Worm (Caenorhabditis elegans): ENCODE data around the gene asp-19.

asp-19 gene

DNA sequence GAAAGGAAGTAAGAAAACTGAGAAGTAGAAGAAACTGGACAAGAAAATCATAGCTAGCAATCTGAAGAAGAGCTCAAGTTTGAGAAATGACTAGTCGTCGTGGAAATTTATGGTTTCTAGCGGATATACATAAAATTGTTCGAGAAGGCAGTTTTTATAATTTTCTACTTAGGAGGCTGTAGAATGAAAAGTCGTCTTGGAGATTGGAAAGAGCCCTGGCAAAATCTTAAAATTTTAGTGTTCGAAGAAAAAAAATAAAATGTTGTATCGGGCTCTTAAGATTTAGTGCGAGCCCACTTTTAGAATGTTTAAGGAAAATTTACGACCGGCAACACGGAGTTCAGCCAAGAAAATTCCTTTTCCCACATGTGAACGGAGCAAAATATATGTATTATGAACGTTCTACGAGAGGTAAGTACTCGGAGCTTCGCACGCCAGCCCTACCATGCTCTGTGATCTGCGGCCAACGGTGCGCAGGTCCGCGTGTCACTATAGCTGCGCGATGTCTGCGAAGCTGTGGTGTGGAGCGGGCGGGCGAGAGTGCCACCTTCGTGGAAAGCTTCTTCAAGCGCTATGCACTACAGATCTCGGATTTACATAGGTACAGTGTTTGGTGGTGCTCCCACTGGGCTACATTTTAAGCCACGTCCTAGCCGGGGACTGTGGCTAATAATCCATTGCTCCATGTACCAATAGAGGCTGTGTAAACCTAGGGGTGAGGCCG, 17.9 kb upstream of the asp-19 start, which contains the start of gene clec-251:
clec-251 (minus strand) TSS at position 51 of the 724 bp plus-strand sequence.
- no peak for TF ChIP-seq dao-5 (tag; optimal IDR thresholded peaks at IDR 0.05)
- no peak for TF ChIP-seq him-1 (tag; optimal IDR thresholded peaks at IDR 0.05)
- TF ChIP-seq W03F9.2 (tag; optimal IDR thresholded peaks at IDR 0.05), result no peak

DNA sequence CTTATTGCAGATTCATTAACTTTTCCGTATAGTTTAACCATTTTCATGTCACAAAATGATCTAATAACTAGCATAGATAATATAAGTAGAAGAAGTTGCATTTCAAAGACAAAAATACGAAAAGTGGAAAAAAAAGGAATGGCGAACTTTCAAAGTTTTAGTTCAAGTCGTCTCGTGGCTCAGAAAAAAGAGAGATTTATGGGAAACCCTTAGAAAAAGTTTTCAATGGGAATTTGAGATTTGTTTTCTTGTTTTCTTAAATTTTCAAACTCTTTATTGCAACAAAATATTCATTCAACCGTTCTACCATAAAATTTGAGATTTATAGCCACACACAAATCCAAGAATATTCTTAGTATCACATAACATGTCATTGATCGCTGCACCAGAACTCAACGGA, 12.9 kb upstream of the asp-19 start, which contains the start of gene clec-250:
clec-250 (minus strand) TSS at position 101 of the 400 bp plus-strand sequence.
- TF ChIP-seq him-1 (tag; optimal IDR thresholded peaks at IDR 0.05), result no peak
- no peak for TF ChIP-seq W03F9.2 (tag; optimal IDR thresholded peaks at IDR 0.05)
- TF ChIP-seq dao-5 (tag; optimal IDR thresholded peaks at IDR 0.05), result no peak

DNA sequence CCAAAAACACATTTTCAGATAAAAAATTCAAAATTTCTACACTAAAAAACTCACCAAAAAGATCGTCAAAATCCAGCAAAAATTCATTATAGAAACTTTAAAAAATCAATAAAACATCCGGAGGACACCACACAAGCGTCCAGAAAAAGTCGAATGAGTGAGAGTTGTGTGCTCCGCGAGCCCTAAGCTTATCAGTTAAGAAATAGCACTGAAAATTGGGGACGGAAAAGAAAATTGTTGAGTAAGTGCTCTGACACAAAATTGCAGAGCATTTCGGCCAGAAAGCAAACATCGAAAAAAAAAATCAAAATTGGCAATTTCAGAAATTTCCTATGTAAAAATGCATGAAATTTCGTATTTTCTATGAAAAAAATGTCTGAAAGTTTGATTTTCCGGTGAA, 8.5 kb upstream of the asp-19 start:
- TF ChIP-seq W03F9.2 (tag; optimal IDR thresholded peaks at IDR 0.05), result no peak
- TF ChIP-seq dao-5 (tag; optimal IDR thresholded peaks at IDR 0.05), result no peak
- TF ChIP-seq him-1 (tag; optimal IDR thresholded peaks at IDR 0.05), result no peak

DNA sequence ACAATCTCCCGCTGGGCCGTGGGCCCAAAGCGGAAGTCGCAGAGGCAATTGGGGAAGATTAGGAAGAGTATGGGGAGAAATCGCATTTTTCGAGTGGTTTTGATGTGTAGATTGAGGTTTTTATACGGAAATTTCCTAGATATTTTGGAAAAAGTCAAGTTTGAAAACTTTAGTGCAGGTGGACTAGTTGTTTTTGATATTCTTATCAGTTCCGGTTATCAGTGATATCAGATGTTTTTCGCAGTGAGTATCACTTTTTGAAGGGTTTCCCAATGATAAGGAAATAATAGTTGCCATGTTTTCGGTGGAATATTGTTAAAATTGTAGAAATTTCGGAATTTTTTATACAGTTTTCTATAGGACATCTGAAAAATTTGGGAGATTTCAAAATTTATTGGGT, 5.2 kb upstream of the asp-19 start, which contains the start of gene scl-20:
scl-20 (minus strand) TSS at position 101 of the 400 bp plus-strand sequence.
- TF ChIP-seq dao-5 (tag; optimal IDR thresholded peaks at IDR 0.05) (no peak), W03F9.2 (tag; optimal IDR thresholded peaks at IDR 0.05) (no peak), him-1 (tag; optimal IDR thresholded peaks at IDR 0.05) (no peak)

DNA sequence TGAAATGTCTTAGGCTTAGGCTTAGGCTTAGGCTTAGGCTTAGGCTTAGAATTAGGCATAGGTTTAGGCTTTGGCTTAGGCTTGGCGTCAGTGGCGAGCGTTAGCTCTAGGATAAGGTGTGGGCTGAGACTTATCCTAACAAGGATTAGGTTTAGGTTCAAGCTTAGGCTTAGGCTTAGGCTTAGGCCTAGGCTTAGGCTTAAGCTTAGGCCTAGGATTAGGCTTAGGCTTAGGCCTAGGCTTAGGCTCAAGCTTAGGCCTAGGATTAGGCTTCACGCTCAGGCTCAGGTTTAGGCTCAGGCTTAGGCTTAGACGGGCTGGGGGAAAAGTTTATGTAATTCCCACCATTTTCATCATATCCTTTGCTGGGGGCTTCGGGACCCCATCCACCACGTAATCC, 4.8 kb upstream of the asp-19 start:
- TF ChIP-seq him-1 (tag; optimal IDR thresholded peaks at IDR 0.05) (no peak), W03F9.2 (tag; optimal IDR thresholded peaks at IDR 0.05) (no peak), dao-5 (tag; optimal IDR thresholded peaks at IDR 0.05) (no peak)

DNA sequence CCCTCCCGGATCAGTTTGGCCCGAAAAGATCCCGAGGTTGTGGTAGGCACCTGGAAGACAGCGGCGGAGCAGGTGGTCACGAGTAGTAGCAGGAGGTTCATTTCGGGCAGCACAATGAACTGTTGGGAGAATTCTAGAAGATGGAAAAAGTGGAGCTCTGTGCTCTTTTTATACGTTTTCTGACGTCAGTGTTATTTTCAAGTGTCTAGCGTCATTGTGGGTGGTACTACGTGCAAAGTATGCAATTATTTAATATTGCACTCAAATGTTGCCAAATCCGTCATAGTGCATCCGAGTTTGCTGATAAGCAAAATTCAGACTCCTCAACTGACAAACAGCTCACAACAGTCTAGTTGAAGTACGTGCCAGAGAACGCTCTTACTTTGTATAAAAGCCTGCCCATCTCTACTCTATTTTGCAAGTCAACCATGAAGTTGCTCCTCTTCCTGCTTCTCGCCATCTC, 2.4 kb upstream of the asp-19 start, which contains the start of the genes asp-18 and scl-19:
asp-18 (minus strand) TSS at position 101 of the 463 bp plus-strand sequence.
scl-19 (plus strand) TSS at position 413 of the 463 bp plus-strand sequence.
- TF ChIP-seq dao-5 (tag; optimal IDR thresholded peaks at IDR 0.05) (no peak), W03F9.2 (tag; optimal IDR thresholded peaks at IDR 0.05) (no peak), him-1 (tag; optimal IDR thresholded peaks at IDR 0.05) (no peak)

DNA sequence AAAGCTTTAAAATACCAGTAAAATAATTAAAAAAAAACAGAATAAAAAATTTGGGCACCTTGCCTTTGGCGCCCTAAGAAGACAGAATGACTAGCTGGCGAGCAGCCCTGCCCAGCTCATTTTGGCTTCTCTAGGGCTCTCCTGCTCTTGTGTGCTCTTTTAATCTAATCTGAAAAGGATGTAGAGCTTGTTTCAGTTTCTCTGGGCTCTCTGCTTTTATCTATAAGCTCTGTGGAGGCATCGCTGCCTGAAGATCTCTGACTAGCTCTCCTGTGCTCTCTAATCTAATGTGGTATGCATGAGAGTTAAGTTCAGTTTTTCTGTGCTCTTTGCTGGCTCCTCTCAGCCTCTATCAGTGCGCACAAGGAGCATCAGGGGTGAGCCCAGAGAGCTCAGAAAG, 3.3 kb downstream of the asp-19 start:
- TF ChIP-seq W03F9.2 (tag; optimal IDR thresholded peaks at IDR 0.05), result no peak
- TF ChIP-seq him-1 (tag; optimal IDR thresholded peaks at IDR 0.05), result no peak

DNA sequence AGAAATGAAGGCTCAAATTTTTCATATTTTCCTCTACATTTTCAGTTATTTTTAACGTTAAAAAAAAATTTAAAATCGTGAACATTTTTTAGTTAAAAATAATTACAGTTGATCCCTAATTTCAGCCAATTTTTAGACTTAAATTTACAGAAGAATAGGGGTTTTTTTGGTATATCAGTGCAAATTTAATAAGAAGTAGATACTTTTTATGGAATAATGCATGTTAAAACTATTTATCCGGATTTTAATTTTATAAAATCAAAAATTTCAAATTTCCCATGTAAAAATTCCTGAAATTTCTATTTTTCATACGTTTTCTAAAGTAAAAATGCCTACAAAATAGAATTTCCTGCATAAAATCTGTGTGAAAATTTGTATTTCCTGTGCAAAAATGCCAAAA, 5.1 kb downstream of the asp-19 start:
- TF ChIP-seq W03F9.2 (tag; optimal IDR thresholded peaks at IDR 0.05) (no peak), him-1 (tag; optimal IDR thresholded peaks at IDR 0.05) (no peak), dao-5 (tag; optimal IDR thresholded peaks at IDR 0.05) (no peak)

DNA sequence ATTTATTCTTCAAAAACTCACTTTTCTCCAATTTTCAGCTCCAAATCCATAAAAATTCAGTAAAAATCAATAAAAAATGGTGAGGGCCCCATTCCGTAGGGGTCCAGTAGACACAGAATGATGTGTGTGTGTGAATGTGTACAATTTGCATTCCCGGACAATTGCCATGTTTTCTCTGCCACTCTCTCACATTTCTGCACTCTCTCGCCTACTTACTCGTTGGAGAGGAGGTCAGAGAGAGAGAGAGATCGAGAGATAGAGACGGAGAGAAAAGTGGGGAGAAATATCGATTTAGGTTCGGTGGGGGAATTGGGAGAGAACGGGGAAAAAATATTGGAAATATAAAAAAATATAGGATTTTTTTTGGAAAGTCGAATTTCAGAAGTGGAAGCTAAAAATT, 5.6 kb downstream of the asp-19 start:
- TF ChIP-seq W03F9.2 (tag; optimal IDR thresholded peaks at IDR 0.05) (peak; percentile 58), dao-5 (tag; optimal IDR thresholded peaks at IDR 0.05) (no peak), him-1 (tag; optimal IDR thresholded peaks at IDR 0.05) (no peak)

DNA sequence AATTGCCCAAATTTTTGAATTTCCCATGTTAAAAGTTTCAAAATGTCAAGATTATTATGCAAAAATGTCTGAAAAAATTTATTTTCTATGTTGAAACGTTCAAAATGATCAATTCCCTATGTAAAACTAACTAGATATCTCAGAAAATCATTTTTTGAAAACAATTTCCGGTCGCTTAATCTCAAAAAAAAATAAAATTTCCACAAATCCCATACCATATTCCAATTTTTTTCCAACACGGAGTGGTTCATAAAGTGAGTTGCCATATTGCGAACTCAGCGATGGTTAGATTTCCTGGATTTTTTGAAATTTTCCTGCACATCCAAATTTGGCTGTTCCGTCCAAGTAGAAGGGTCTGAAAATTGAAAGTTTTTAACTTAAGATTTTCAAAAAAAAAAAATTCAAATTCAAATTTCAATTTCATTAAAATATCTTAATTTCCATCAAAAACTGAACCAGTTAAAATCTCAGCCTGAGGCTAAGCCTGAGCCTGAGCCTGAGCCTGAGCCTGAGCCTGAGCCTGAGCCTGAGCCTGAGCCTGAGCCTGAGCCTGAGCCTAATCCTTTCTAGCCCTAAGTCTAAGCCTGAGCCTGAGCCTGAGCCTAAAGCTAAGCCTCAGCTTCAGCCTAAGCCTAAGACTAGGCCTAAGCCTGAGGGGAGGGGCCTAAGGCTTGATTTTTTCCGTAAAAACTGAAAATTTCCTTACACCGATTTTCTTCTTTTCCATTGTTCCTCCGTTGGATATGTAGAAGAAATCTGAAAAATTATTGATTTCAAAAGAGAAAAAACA, 6.5 kb downstream of the asp-19 start:
- TF ChIP-seq dao-5 (tag; optimal IDR thresholded peaks at IDR 0.05), result no peak
- TF ChIP-seq W03F9.2 (tag; optimal IDR thresholded peaks at IDR 0.05), result no peak
- TF ChIP-seq him-1 (tag; optimal IDR thresholded peaks at IDR 0.05), result no peak

DNA sequence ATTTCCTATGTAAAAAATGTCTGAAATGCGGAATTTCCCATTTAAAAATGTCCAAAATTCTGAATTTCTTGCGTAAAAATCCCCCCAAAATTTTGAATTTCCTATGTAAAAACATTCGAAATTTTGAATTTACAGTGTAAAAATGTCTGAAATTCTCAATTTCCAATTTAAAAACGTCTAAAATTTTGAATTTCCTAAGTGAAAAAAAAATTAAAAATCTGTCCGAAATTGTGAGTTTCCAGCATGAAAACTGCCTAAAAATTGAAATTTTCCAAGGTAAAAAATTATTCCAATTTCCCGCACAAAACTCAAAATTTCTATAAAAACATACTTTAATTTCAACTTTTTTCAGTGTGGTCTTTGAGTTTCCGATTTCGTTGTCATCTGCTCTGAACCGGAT, 7.3 kb downstream of the asp-19 start:
- TF ChIP-seq dao-5 (tag; optimal IDR thresholded peaks at IDR 0.05), result no peak
- no peak for TF ChIP-seq W03F9.2 (tag; optimal IDR thresholded peaks at IDR 0.05)
- no peak for TF ChIP-seq him-1 (tag; optimal IDR thresholded peaks at IDR 0.05)

DNA sequence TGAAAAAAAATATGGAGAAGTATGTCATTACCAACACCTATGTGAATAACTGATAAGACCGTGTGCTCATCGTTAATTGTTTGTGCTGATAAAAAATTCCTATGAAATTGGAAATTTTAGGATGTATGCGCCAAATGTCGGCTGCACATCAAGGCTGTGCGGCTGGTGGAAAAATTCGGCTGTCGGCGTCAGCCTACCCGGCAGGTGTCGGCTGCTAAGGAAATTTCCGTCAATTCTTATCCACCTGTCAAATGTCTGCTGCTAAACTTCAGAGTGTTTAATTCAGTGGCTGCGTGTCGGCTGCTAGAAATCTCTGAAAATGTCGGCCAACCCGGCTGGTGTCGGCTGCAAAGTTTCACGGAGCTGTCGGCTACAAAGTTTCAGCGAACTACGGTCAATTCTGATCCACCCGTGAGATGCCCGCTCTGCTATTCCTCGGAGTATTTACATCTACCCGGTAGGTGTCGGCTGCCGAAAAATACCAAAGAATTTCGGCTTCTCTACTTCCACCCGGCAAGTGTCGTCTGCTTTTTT, 9.2 kb downstream of the asp-19 start, which contains the start of gene Y17D7C.2:
Y17D7C.2 (minus strand) TSS at position 32 of the 534 bp plus-strand sequence.
- TF ChIP-seq W03F9.2 (tag; optimal IDR thresholded peaks at IDR 0.05) (no peak), him-1 (tag; optimal IDR thresholded peaks at IDR 0.05) (no peak), dao-5 (tag; optimal IDR thresholded peaks at IDR 0.05) (no peak)

DNA sequence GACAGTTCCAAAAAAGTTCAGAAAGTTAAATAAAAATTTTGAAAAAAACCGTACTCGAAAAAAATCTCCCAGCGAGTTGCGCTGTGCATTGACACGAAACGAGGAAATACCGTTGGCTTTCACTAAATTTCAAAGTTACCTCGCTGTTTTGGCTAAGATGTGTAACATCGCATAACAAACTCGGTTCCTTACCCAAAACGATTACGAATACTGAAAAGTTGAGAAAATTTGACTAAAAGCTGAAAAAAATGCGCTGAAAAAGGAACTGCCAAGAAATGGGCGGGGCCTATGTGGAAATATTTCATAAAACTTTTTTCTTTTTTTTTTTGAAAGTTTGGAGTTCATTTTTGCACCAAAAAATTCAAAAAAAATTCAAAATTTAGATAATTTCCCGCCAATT, 9.8 kb downstream of the asp-19 start:
- TF ChIP-seq W03F9.2 (tag; optimal IDR thresholded peaks at IDR 0.05) (no peak), him-1 (tag; optimal IDR thresholded peaks at IDR 0.05) (no peak), dao-5 (tag; optimal IDR thresholded peaks at IDR 0.05) (no peak)

DNA sequence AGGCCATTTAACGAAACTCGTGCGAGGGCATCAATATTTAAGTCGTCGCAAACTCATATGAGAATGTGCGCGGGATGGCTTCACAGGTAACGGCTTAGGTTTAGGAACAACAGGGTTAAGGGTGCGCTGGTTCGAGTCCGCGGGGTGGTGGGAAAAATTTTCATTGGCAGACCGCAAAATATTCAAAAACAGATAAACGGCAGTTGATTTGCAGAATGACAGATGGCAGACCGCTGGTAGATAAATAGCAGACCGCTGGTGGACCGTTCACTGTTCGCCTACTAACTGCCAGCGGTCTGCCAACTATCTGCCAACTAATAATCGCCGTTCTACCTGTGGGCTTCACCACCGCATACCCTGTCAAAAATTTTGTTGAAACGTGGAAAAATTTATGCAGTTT, 17.1 kb downstream of the asp-19 start:
- TF ChIP-seq W03F9.2 (tag; optimal IDR thresholded peaks at IDR 0.05) (no peak), him-1 (tag; optimal IDR thresholded peaks at IDR 0.05) (no peak), dao-5 (tag; optimal IDR thresholded peaks at IDR 0.05) (no peak)

Measured in whole organism, L4/young adult.